Worm (Caenorhabditis elegans) whole organism, late embryonic: Measurements from ENCODE around the gene atn-1.

ENCODE experiments used
- ceh-18 ChIP-seq: sonication (generic microtip); optimal IDR thresholded peaks from 2 replicates; lab custom pipeline; 2016; ENCODE audit warnings: missing genetic modification characterization, missing compliant biosample characterization
- elt-4 ChIP-seq: sonication (generic microtip); optimal IDR thresholded peaks from 2 replicates; lab custom pipeline; 2016; ENCODE audit warnings: missing genetic modification characterization, missing compliant biosample characterization
- nhr-11 ChIP-seq: fragments of 150-350 bp; optimal IDR thresholded peaks from 2 replicates; lab custom pipeline; 2014; ENCODE audit warnings: missing biosample characterization, missing genetic modification characterization
- pax-1 ChIP-seq: fragments of 150-350 bp; optimal IDR thresholded peaks from 2 replicates; lab custom pipeline; 2014; ENCODE audit warnings: missing biosample characterization, missing genetic modification characterization
- pha-4 ChIP-seq: fragments of 150-350 bp; optimal IDR thresholded peaks from 2 replicates; lab custom pipeline; 2018; ENCODE audit warnings: missing biosample characterization, missing genetic modification reagents, missing genetic modification characterization
- sox-4 ChIP-seq: sonication (generic microtip); optimal IDR thresholded peaks from 2 replicates; lab custom pipeline; 2017; ENCODE audit warnings: mild to moderate bottlenecking, missing genetic modification characterization, inconsistent platforms, missing compliant biosample characterization
- tbx-2 ChIP-seq: sonication (generic microtip); optimal IDR thresholded peaks from 2 replicates; lab custom pipeline; 2016; ENCODE audit warnings: missing genetic modification characterization, missing compliant biosample characterization
- unc-3 ChIP-seq, 2 experiments: fragments of 200-800 bp in 1 of 2; sonication (Bioruptor generic) in 1 of 2; sonication (generic microtip) in 1 of 2; conservative IDR thresholded peaks in 1 of 2; optimal IDR thresholded peaks in 1 of 2; 2 replicates each; pipeline versions ENCODE4 v1.3.6 to Lab custom; 2016 to 2022; ENCODE audit warnings: missing compliant biosample characterization in 2 of 2, missing genetic modification characterization in 2 of 2, missing genetic modification reagents in 1 of 2

- TF ChIP-seq pax-1 (tag; lab: Kevin White, UChicago) (no peak), nhr-11 (tag; lab: Kevin White, UChicago) (no peak), tbx-2 (no peak), sox-4 (no peak), ceh-18 (tag; lab: Kevin White, UChicago) (no peak), pha-4 (tag; lab: Kevin White, UChicago) (no peak), elt-4 (tag; lab: Kevin White, UChicago) (no peak), unc-3 (GFP tag; conservative IDR thresholded peaks at IDR 0.05; lab: Robert Waterston, UW) (no peak), unc-3 (tag; optimal IDR thresholded peaks at IDR 0.05; lab: Kevin White, UChicago) (no peak)
Observed at ce11 chrV:12533635-12534150, 55.5 kb downstream of the atn-1 start.
